Fruit fly (Drosophila melanogaster) whole organism, prepupa: ENCODE results near the gene CG5676.

Experiments
- CG10631 ChIP-seq: fragments of 200-800 bp; sonication (Bioruptor generic); optimal IDR thresholded peaks from 2 replicates; lab custom pipeline; 2016; ENCODE audit warnings: missing biosample characterization, missing genetic modification characterization
- CG11294 ChIP-seq: fragments of 200-800 bp; sonication (Bioruptor generic); IDR thresholded peaks from 2 replicates; pipeline ENCODE4 v1.3.6; 2022; ENCODE audit warnings: missing biosample characterization, missing genetic modification characterization
- CG3032 ChIP-seq: fragments of 200-800 bp; optimal IDR thresholded peaks from 2 replicates; lab custom pipeline; 2019; ENCODE audit warnings: missing biosample characterization, mild to moderate bottlenecking, missing genetic modification characterization, moderate library complexity
- CG6808 ChIP-seq: fragments of 200-800 bp; sonication (Bioruptor generic); optimal IDR thresholded peaks from 3 replicates; lab custom pipeline; 2017; ENCODE audit warnings: missing biosample characterization, missing genetic modification characterization, mild to moderate bottlenecking, moderate library complexity, missing genetic modification reagents
- CG8119 ChIP-seq: fragments of 200-800 bp; sonication (Bioruptor generic); IDR thresholded peaks from 3 replicates; pipeline ENCODE4 v1.3.6; 2022; ENCODE audit warnings: missing biosample characterization, missing genetic modification characterization
- CG8319 ChIP-seq: fragments of 200-800 bp; sonication (Bioruptor generic); optimal IDR thresholded peaks from 3 replicates; lab custom pipeline; 2016; ENCODE audit warnings: missing biosample characterization, missing genetic modification characterization
- CG9139 ChIP-seq: fragments of 200-800 bp; sonication (Bioruptor generic); optimal IDR thresholded peaks from 3 replicates; lab custom pipeline; 2017; ENCODE audit warnings: missing biosample characterization, mild to moderate bottlenecking, missing genetic modification characterization
- Gug ChIP-seq: fragments of 200-800 bp; sonication (Bioruptor generic); IDR thresholded peaks from 2 replicates; pipeline ENCODE4 v1.3.6; 2022; ENCODE audit warnings: missing biosample characterization, missing genetic modification characterization
- Hr4 ChIP-seq: fragments of 200-800 bp; sonication (Bioruptor generic); optimal IDR thresholded peaks from 3 replicates; lab custom pipeline; 2016; ENCODE audit warnings: missing biosample characterization, missing genetic modification characterization
- Sox14 ChIP-seq: fragments of 200-800 bp; sonication (Bioruptor generic); optimal IDR thresholded peaks from 3 replicates; lab custom pipeline; 2016; ENCODE audit warnings: missing biosample characterization, missing genetic modification characterization
- eg ChIP-seq: fragments of 200-800 bp; sonication (Bioruptor generic); IDR thresholded peaks from 3 replicates; pipeline ENCODE4 v1.3.6; 2022; ENCODE audit warnings: missing biosample characterization, missing genetic modification characterization

- TF ChIP-seq CG10631 (no peak), eg (GFP tag; lab: Robert Waterston, UW) (no peak), CG8119 (GFP tag; lab: Robert Waterston, UW) (no peak), Hr4 (no peak), CG9139 (GFP tag; lab: Kevin White, UChicago) (no peak), Gug (GFP tag; lab: Robert Waterston, UW) (no peak), CG3032 (tag; lab: Kevin White, UChicago) (no peak), Sox14 (GFP tag; lab: Kevin White, UChicago) (no peak), CG6808 (GFP tag; lab: Kevin White, UChicago) (no peak), CG8319 (GFP tag; lab: Kevin White, UChicago) (no peak), CG11294 (GFP tag; lab: Robert Waterston, UW) (no peak)
These were observed 9.4 kb upstream of the CG5676 start, which contains the start of gene Mob3 for dm6 chr2L:10265129-10265528.
